Worm (Caenorhabditis elegans): ENCODE results near the gene dhhc-5.

- TF ChIP-seq C04F5.9 (tag; optimal IDR thresholded peaks at IDR 0.05), result no peak
- TF ChIP-seq ama-1 (optimal IDR thresholded peaks at IDR 0.05), result no peak
- TF ChIP-seq fkh-10 (GFP tag; optimal IDR thresholded peaks at IDR 0.05), result no peak
- no peak for TF ChIP-seq lin-35 (GFP tag; optimal IDR thresholded peaks at IDR 0.05)
- no peak for TF ChIP-seq lin-13 (GFP tag; optimal IDR thresholded peaks at IDR 0.05)
- TF ChIP-seq nhr-76 (tag; optimal IDR thresholded peaks at IDR 0.05), result no peak
- peak in 2 of 6 experiments; percentile 10 for TF ChIP-seq elt-3 (tag; optimal IDR thresholded peaks at IDR 0.05)
- no peak for TF ChIP-seq nhr-11 (tag; optimal IDR thresholded peaks at IDR 0.05)
- TF ChIP-seq nhr-84 (tag; optimal IDR thresholded peaks at IDR 0.05), result no peak
Measured at ce11 chrIII:6872534-6873150, 23.8 kb upstream of the dhhc-5 start, which contains the start of gene K04C2.3.
